Worm (Caenorhabditis elegans) whole organism, L2 larva: ENCODE data around the gene unc-119.

Source experiments
- R02D3.7 ChIP-seq: fragments of 150-350 bp; optimal IDR thresholded peaks from 2 replicates; lab custom pipeline; 2014; ENCODE audit warnings: missing biosample characterization, missing genetic modification characterization
- ceh-82 ChIP-seq: fragments of 150-350 bp; optimal IDR thresholded peaks from 2 replicates; lab custom pipeline; 2014; ENCODE audit warnings: missing biosample characterization, missing genetic modification characterization
- elt-3 ChIP-seq: sonication (generic microtip); optimal IDR thresholded peaks from 2 replicates; lab custom pipeline; 2017; ENCODE audit warnings: missing biosample characterization, missing genetic modification characterization
- fos-1 ChIP-seq: fragments of 150-350 bp; optimal IDR thresholded peaks from 2 replicates; lab custom pipeline; 2014; ENCODE audit warnings: missing biosample characterization, missing genetic modification characterization
- lin-13 ChIP-seq: fragments of 150-350 bp; optimal IDR thresholded peaks from 2 replicates; lab custom pipeline; 2014; ENCODE audit warnings: missing biosample characterization, missing genetic modification reagents, missing genetic modification characterization
- nhr-12 ChIP-seq: fragments of 150-350 bp; optimal IDR thresholded peaks from 2 replicates; lab custom pipeline; 2014; ENCODE audit warnings: missing biosample characterization, missing genetic modification characterization
- nhr-237 ChIP-seq: fragments of 150-350 bp; optimal IDR thresholded peaks from 2 replicates; lab custom pipeline; 2014; ENCODE audit warnings: missing biosample characterization, missing genetic modification characterization
- skn-1 ChIP-seq: sonication (generic microtip); optimal IDR thresholded peaks from 2 replicates; lab custom pipeline; 2017; ENCODE audit warnings: missing biosample characterization, missing genetic modification characterization
- unc-39 ChIP-seq: fragments of 150-350 bp; optimal IDR thresholded peaks from 2 replicates; lab custom pipeline; 2014; ENCODE audit warnings: missing biosample characterization, missing genetic modification characterization
- zag-1 ChIP-seq: fragments of 150-350 bp; optimal IDR thresholded peaks from 2 replicates; lab custom pipeline; 2014; ENCODE audit warnings: missing biosample characterization, missing genetic modification characterization
- ztf-11 ChIP-seq: sonication (generic microtip); optimal IDR thresholded peaks from 2 replicates; lab custom pipeline; 2017; ENCODE audit warnings: missing biosample characterization, missing genetic modification characterization

- TF ChIP-seq zag-1 (no peak), unc-39 (no peak), R02D3.7 (no peak), ceh-82 (no peak), nhr-237 (no peak), lin-13 (no peak), elt-3 (tag; lab: Kevin White, UChicago) (no peak), skn-1 (tag; lab: Kevin White, UChicago) (no peak), fos-1 (tag; lab: Kevin White, UChicago) (no peak), nhr-12 (tag; lab: Kevin White, UChicago) (no peak), ztf-11 (no peak)
These were observed 2.0 kb downstream of the unc-119 start for ce11 chrIII:10904320-10904961.
